Worm (Caenorhabditis elegans) whole organism, L1 larva: Measurements from ENCODE around the gene myrf-1.

ENCODE experiments used
- aly-2 ChIP-seq: fragments of 150-350 bp; optimal IDR thresholded peaks from 2 replicates; lab custom pipeline; 2014; ENCODE audit warnings: missing biosample characterization, missing genetic modification characterization
- ama-1 ChIP-seq: fragments of 150-350 bp; optimal IDR thresholded peaks from 2 replicates; lab custom pipeline; 2014
- ceh-90 ChIP-seq: sonication (generic microtip); optimal IDR thresholded peaks from 2 replicates; lab custom pipeline; 2016; ENCODE audit warnings: missing genetic modification characterization, missing compliant biosample characterization
- elt-2 ChIP-seq: sonication (generic microtip); optimal IDR thresholded peaks from 2 replicates; lab custom pipeline; 2016; ENCODE audit warnings: missing genetic modification characterization, mild to moderate bottlenecking, inconsistent platforms, missing compliant biosample characterization, missing genetic modification reagents
- elt-3 ChIP-seq, 6 experiments: fragments of 150-350 bp in 1 of 6; sonication (generic microtip); optimal IDR thresholded peaks; 2 replicates each; lab custom pipeline; 2017 to 2018; ENCODE audit warnings: missing biosample characterization in 6 of 6, missing genetic modification characterization in 6 of 6, inconsistent platforms in 1 of 6
- fos-1 ChIP-seq: fragments of 150-350 bp; optimal IDR thresholded peaks from 2 replicates; lab custom pipeline; 2014; ENCODE audit warnings: missing biosample characterization, missing genetic modification characterization
- irx-1 ChIP-seq: sonication (generic microtip); optimal IDR thresholded peaks from 2 replicates; lab custom pipeline; 2016; ENCODE audit warnings: missing genetic modification characterization, missing compliant biosample characterization
- lin-15B ChIP-seq: fragments of 150-350 bp; sonication (generic microtip); optimal IDR thresholded peaks from 3 replicates; lab custom pipeline; 2014; ENCODE audit warnings: missing biosample characterization, missing genetic modification characterization
- lin-35 ChIP-seq, 2 experiments: fragments of 150-350 bp; optimal IDR thresholded peaks; 2 replicates each; lab custom pipeline; 2014; ENCODE audit warnings: missing biosample characterization in 2 of 2, missing genetic modification characterization in 2 of 2, missing genetic modification reagents in 2 of 2
- mef-2 ChIP-seq: fragments of 150-350 bp; optimal IDR thresholded peaks from 2 replicates; lab custom pipeline; 2014; ENCODE audit warnings: missing biosample characterization, missing genetic modification characterization
- nhr-12 ChIP-seq: sonication (generic microtip); optimal IDR thresholded peaks from 2 replicates; lab custom pipeline; 2017; ENCODE audit warnings: missing biosample characterization, missing genetic modification characterization
- nhr-47 ChIP-seq: sonication (generic microtip); optimal IDR thresholded peaks from 2 replicates; lab custom pipeline; 2016; ENCODE audit warnings: mild to moderate bottlenecking, missing genetic modification characterization, moderate library complexity, missing compliant biosample characterization
- tbx-2 ChIP-seq: sonication (generic microtip); optimal IDR thresholded peaks from 2 replicates; lab custom pipeline; 2016; ENCODE audit warnings: missing genetic modification characterization, missing compliant biosample characterization
- unc-62 ChIP-seq: fragments of 150-350 bp; optimal IDR thresholded peaks from 2 replicates; lab custom pipeline; 2014; ENCODE audit warnings: missing biosample characterization, missing genetic modification reagents, missing genetic modification characterization

DNA sequence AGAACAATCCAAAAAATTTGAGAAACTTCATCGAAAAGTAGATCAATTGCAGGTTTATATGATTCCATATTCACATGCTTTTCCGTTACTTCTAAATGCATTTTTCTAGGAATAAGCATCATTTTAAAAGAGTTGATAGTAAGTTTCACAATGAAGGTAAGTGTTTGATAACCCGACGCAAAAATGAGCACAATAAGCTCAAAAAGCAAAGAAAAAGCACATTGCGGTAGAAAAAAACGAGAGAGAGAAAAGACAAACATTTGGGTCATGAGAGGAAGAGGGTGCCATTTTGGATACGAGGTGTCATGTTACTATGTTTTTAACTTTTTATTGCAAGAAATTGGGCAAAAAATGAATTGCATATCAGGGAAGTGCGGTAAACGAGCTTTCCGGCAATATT, 22.0 kb upstream of the myrf-1 start, which contains the start of gene F59B10.6:
- TF ChIP-seq mef-2 (tag; lab: Kevin White, UChicago) (no peak), fos-1 (tag; lab: Kevin White, UChicago) (no peak), nhr-47 (tag; lab: Kevin White, UChicago) (no peak), lin-15B (no peak), lin-35 (GFP tag; optimal IDR thresholded peaks at IDR 0.05; lab: Kevin White, UChicago) (no peak), aly-2 (tag; lab: Kevin White, UChicago) (no peak), elt-3 (tag; optimal IDR thresholded peaks at IDR 0.05; lab: Kevin White, UChicago) (no peak), irx-1 (tag; lab: Kevin White, UChicago) (no peak), ceh-90 (no peak), nhr-12 (tag; lab: Kevin White, UChicago) (no peak), ama-1 (lab: Kevin White, UChicago) (no peak), unc-62 (no peak), elt-2 (no peak), tbx-2 (tag; lab: Kevin White, UChicago) (no peak)
